Fruit fly (Drosophila melanogaster) whole organism, embryonic: Measurements from ENCODE around the gene dib.

ENCODE experiments used
- Antp ChIP-seq: fragments of 200-800 bp; sonication (Bioruptor generic); optimal IDR thresholded peaks from 3 replicates; lab custom pipeline; 2016; ENCODE audit warnings: missing biosample characterization, missing genetic modification characterization
- CG10321 ChIP-seq: fragments of 200-800 bp; sonication (Bioruptor generic); IDR thresholded peaks from 2 replicates; pipeline ENCODE4 v1.3.6; 2022; ENCODE audit warnings: missing biosample characterization, missing genetic modification characterization
- CG10462 ChIP-seq: fragments of 200-800 bp; sonication (Bioruptor generic); optimal IDR thresholded peaks from 2 replicates; lab custom pipeline; 2016; ENCODE audit warnings: missing biosample characterization, missing genetic modification characterization
- CG11093 ChIP-seq: fragments of 200-800 bp; sonication (Bioruptor generic); IDR thresholded peaks from 3 replicates; pipeline ENCODE4 v1.3.6; 2022; ENCODE audit warnings: missing biosample characterization, missing genetic modification characterization
- CG11247 ChIP-seq: fragments of 200-800 bp; sonication (Bioruptor generic); IDR thresholded peaks from 2 replicates; pipeline ENCODE4 v1.3.6; 2022; ENCODE audit warnings: missing biosample characterization, missing genetic modification characterization
- CG12236 ChIP-seq: fragments of 200-800 bp; sonication (Bioruptor generic); optimal IDR thresholded peaks from 2 replicates; lab custom pipeline; 2016; ENCODE audit warnings: missing biosample characterization, missing genetic modification characterization
- CG12942 ChIP-seq: fragments of 200-800 bp; sonication (Bioruptor generic); optimal IDR thresholded peaks from 3 replicates; lab custom pipeline; 2016; ENCODE audit warnings: missing biosample characterization, missing genetic modification characterization
- CG13123 ChIP-seq: fragments of 200-800 bp; sonication (Bioruptor generic); optimal IDR thresholded peaks from 2 replicates; lab custom pipeline; 2016; ENCODE audit warnings: missing biosample characterization, missing genetic modification characterization
- CG13287 ChIP-seq: fragments of 200-800 bp; sonication (Bioruptor generic); IDR thresholded peaks from 2 replicates; pipeline ENCODE4 v1.3.6; 2022; ENCODE audit warnings: missing biosample characterization, missing genetic modification characterization; ENCODE audit not compliant: partially characterized antibody
- CG15696 ChIP-seq: fragments of 200-800 bp; sonication (Bioruptor generic); optimal IDR thresholded peaks from 2 replicates; lab custom pipeline; 2019; ENCODE audit warnings: missing biosample characterization, mild to moderate bottlenecking, missing genetic modification characterization, moderate library complexity
- CG16863 ChIP-seq: fragments of 200-800 bp; sonication (Bioruptor generic); optimal IDR thresholded peaks from 3 replicates; lab custom pipeline; 2016; ENCODE audit warnings: missing biosample characterization, missing genetic modification characterization
- CG2129 ChIP-seq: fragments of 200-800 bp; sonication (Bioruptor generic); IDR thresholded peaks from 2 replicates; pipeline ENCODE4 v1.3.6; 2022; ENCODE audit warnings: missing biosample characterization, missing genetic modification characterization; ENCODE audit not compliant: partially characterized antibody
- CG2875 ChIP-seq: fragments of 200-800 bp; sonication (Bioruptor generic); optimal IDR thresholded peaks from 2 replicates; lab custom pipeline; 2017; ENCODE audit warnings: missing biosample characterization, mild to moderate bottlenecking, missing genetic modification characterization, missing genetic modification reagents
- CG3407 ChIP-seq: fragments of 200-800 bp; sonication (Bioruptor generic); optimal IDR thresholded peaks from 2 replicates; lab custom pipeline; 2018; ENCODE audit warnings: missing biosample characterization, mild to moderate bottlenecking, missing genetic modification characterization
- CG34376 ChIP-seq: fragments of 200-800 bp; sonication (Bioruptor generic); optimal IDR thresholded peaks from 2 replicates; lab custom pipeline; 2018; ENCODE audit warnings: missing biosample characterization, mild to moderate bottlenecking, missing genetic modification characterization
- CG4854 ChIP-seq: fragments of 200-800 bp; sonication (Bioruptor generic); optimal IDR thresholded peaks from 2 replicates; lab custom pipeline; 2016; ENCODE audit warnings: missing biosample characterization, missing genetic modification characterization, inconsistent platforms
- CG6791 ChIP-seq: fragments of 200-800 bp; sonication (Bioruptor generic); IDR thresholded peaks from 3 replicates; pipeline ENCODE4 v1.3.6; 2022; ENCODE audit warnings: missing biosample characterization, missing genetic modification characterization; ENCODE audit not compliant: partially characterized antibody
- Camta ChIP-seq: fragments of 200-800 bp; sonication (Bioruptor generic); optimal IDR thresholded peaks from 2 replicates; lab custom pipeline; 2016; ENCODE audit warnings: missing biosample characterization, missing genetic modification characterization
- CkIIα-i1 ChIP-seq: fragments of 200-800 bp; sonication (Bioruptor generic); IDR thresholded peaks from 2 replicates; pipeline ENCODE4 v1.3.6; 2022; ENCODE audit warnings: missing biosample characterization, missing genetic modification characterization
- D19B ChIP-seq: fragments of 200-800 bp; sonication (Bioruptor generic); optimal IDR thresholded peaks from 2 replicates; lab custom pipeline; 2017; ENCODE audit warnings: missing biosample characterization, mild to moderate bottlenecking, missing genetic modification characterization
- Drgx ChIP-seq: fragments of 200-800 bp; sonication (Bioruptor generic); IDR thresholded peaks from 2 replicates; pipeline ENCODE4 v1.3.6; 2022; ENCODE audit warnings: missing biosample characterization, missing genetic modification characterization
- E2f1 ChIP-seq: fragments of 200-800 bp; sonication (Bioruptor generic); IDR thresholded peaks from 2 replicates; pipeline ENCODE4 v1.3.6; 2022; ENCODE audit warnings: missing biosample characterization, missing genetic modification characterization
- E2f2 ChIP-seq: fragments of 200-800 bp; sonication (Bioruptor generic); IDR thresholded peaks from 2 replicates; pipeline ENCODE4 v1.3.6; 2022; ENCODE audit warnings: missing biosample characterization, missing genetic modification characterization
- GATAe ChIP-seq: fragments of 200-800 bp; sonication (Bioruptor generic); conservative IDR thresholded peaks from 2 replicates; pipeline ENCODE4 v1.3.6; 2022; ENCODE audit warnings: missing biosample characterization, missing genetic modification characterization
- Hr3 ChIP-seq: fragments of 200-800 bp; sonication (Bioruptor generic); optimal IDR thresholded peaks from 3 replicates; lab custom pipeline; 2016; ENCODE audit warnings: missing biosample characterization, missing genetic modification characterization
- MBD-R2 ChIP-seq: fragments of 200-800 bp; sonication (Bioruptor generic); IDR thresholded peaks from 2 replicates; pipeline ENCODE4 v1.3.6; 2022; ENCODE audit warnings: missing biosample characterization, missing genetic modification characterization
- Mad ChIP-seq: fragments of 200-800 bp; sonication (Bioruptor generic); optimal IDR thresholded peaks from 2 replicates; lab custom pipeline; 2016; ENCODE audit warnings: missing biosample characterization, missing genetic modification characterization
- Meics ChIP-seq: fragments of 200-800 bp; sonication (Bioruptor generic); optimal IDR thresholded peaks from 2 replicates; lab custom pipeline; 2017; ENCODE audit warnings: missing biosample characterization, mild to moderate bottlenecking, missing genetic modification characterization
- Nf-YB ChIP-seq: fragments of 200-800 bp; sonication (Bioruptor generic); optimal IDR thresholded peaks from 3 replicates; lab custom pipeline; 2019; ENCODE audit warnings: missing biosample characterization, mild to moderate bottlenecking, missing genetic modification characterization, moderate library complexity
- Optix ChIP-seq: fragments of 200-800 bp; sonication (Bioruptor generic); IDR thresholded peaks from 3 replicates; pipeline ENCODE4 v1.3.6; 2022; ENCODE audit warnings: missing biosample characterization, missing genetic modification characterization
- Poxn ChIP-seq: fragments of 200-800 bp; sonication (Bioruptor generic); IDR thresholded peaks from 2 replicates; pipeline ENCODE4 v1.3.6; 2022; ENCODE audit warnings: missing biosample characterization, missing genetic modification characterization
- Sry-δ ChIP-seq: fragments of 200-800 bp; sonication (Bioruptor generic); optimal IDR thresholded peaks from 2 replicates; lab custom pipeline; 2016; ENCODE audit warnings: missing biosample characterization, missing genetic modification characterization
- bab2 ChIP-seq: fragments of 200-800 bp; sonication (Bioruptor generic); optimal IDR thresholded peaks from 2 replicates; lab custom pipeline; 2016; ENCODE audit warnings: missing biosample characterization, missing genetic modification characterization
- bowl ChIP-seq: fragments of 200-800 bp; sonication (Bioruptor generic); IDR thresholded peaks from 2 replicates; pipeline ENCODE4 v1.3.6; 2022; ENCODE audit warnings: missing biosample characterization, missing genetic modification characterization
- disco-r ChIP-seq: fragments of 200-800 bp; sonication (Bioruptor generic); optimal IDR thresholded peaks from 2 replicates; lab custom pipeline; 2016; ENCODE audit warnings: missing biosample characterization, missing genetic modification characterization
- dpn ChIP-seq, 2 experiments: fragments of 200-800 bp; sonication (Bioruptor generic); optimal IDR thresholded peaks; 3 replicates each; lab custom pipeline; 2016; ENCODE audit warnings: missing biosample characterization in 2 of 2, missing genetic modification characterization in 2 of 2
- esg ChIP-seq: fragments of 200-800 bp; sonication (Bioruptor generic); conservative IDR thresholded peaks from 2 replicates; pipeline ENCODE4 v1.3.6; 2022; ENCODE audit warnings: missing biosample characterization, missing genetic modification characterization
- inv ChIP-seq: fragments of 200-800 bp; sonication (Bioruptor generic); IDR thresholded peaks from 2 replicates; pipeline ENCODE4 v1.3.6; 2022; ENCODE audit warnings: missing biosample characterization, missing genetic modification characterization; ENCODE audit not compliant: partially characterized antibody
- jumu ChIP-seq: fragments of 200-800 bp; sonication (Bioruptor generic); optimal IDR thresholded peaks from 3 replicates; lab custom pipeline; 2016; ENCODE audit warnings: missing biosample characterization, missing genetic modification characterization
- mam ChIP-seq: fragments of 200-800 bp; sonication (Bioruptor generic); optimal IDR thresholded peaks from 3 replicates; lab custom pipeline; 2016; ENCODE audit warnings: missing biosample characterization, missing genetic modification characterization
- odd ChIP-seq: fragments of 200-800 bp; sonication (Bioruptor generic); optimal IDR thresholded peaks from 2 replicates; lab custom pipeline; 2017; ENCODE audit warnings: missing biosample characterization, mild to moderate bottlenecking, missing genetic modification characterization
- pb ChIP-seq: fragments of 200-800 bp; sonication (Bioruptor generic); optimal IDR thresholded peaks from 3 replicates; lab custom pipeline; 2016; ENCODE audit warnings: missing biosample characterization, missing genetic modification characterization
- prd ChIP-seq, 3 experiments: fragments of >200 bp in 2 of 3; fragments of 200-800 bp in 1 of 3; sonication (Bioruptor generic) in 1 of 3; optimal IDR thresholded peaks in 2 of 3; IDR thresholded peaks in 1 of 3; 2 replicates in 2 of 3; 3 replicates in 1 of 3; pipeline versions ENCODE4 v1.3.6 to Lab custom; 2017 to 2022; ENCODE audit warnings: missing biosample characterization in 1 of 3, missing genetic modification characterization in 1 of 3
- rib ChIP-seq: fragments of 200-800 bp; sonication (Bioruptor generic); IDR thresholded peaks from 2 replicates; pipeline ENCODE4 v1.3.6; 2022; ENCODE audit warnings: missing biosample characterization, missing genetic modification characterization
- seq ChIP-seq: fragments of 200-800 bp; sonication (Bioruptor generic); IDR thresholded peaks from 2 replicates; pipeline ENCODE4 v1.3.6; 2022; ENCODE audit warnings: missing biosample characterization, missing genetic modification characterization
- slou ChIP-seq: fragments of 200-800 bp; sonication (Bioruptor generic); optimal IDR thresholded peaks from 3 replicates; lab custom pipeline; 2016; ENCODE audit warnings: missing biosample characterization, missing genetic modification characterization
- tap ChIP-seq: fragments of 200-800 bp; optimal IDR thresholded peaks from 3 replicates; lab custom pipeline; 2019; ENCODE audit warnings: missing biosample characterization, mild to moderate bottlenecking, missing genetic modification characterization, moderate library complexity
- trem ChIP-seq: fragments of 200-800 bp; optimal IDR thresholded peaks from 3 replicates; lab custom pipeline; 2019; ENCODE audit warnings: missing biosample characterization, mild to moderate bottlenecking, missing genetic modification characterization, moderate library complexity
- vfl ChIP-seq: fragments of 200-800 bp; sonication (Bioruptor generic); optimal IDR thresholded peaks from 2 replicates; lab custom pipeline; 2016; ENCODE audit warnings: missing biosample characterization, missing genetic modification characterization
- wek ChIP-seq: fragments of 200-800 bp; sonication (Bioruptor generic); optimal IDR thresholded peaks from 3 replicates; lab custom pipeline; 2018; ENCODE audit warnings: missing biosample characterization, mild to moderate bottlenecking, missing genetic modification characterization, moderate library complexity

The dib gene

dm6 chr3L:4040247-4040925, 21.7 kb upstream of the dib start, which contains the start of the genes CG11593 and Rcd5 (continued):
- TF ChIP-seq CG13287 (GFP tag; lab: Robert Waterston, UW) (peak; percentile 38), pb (no peak), CG2875 (GFP tag; lab: Kevin White, UChicago) (no peak), Mad (GFP tag; lab: Kevin White, UChicago) (peak; percentile 53), Optix (GFP tag; lab: Robert Waterston, UW) (peak; percentile 76), E2f2 (peak; percentile 63), CG3407 (GFP tag; lab: Kevin White, UChicago) (peak; percentile 59), Meics (GFP tag; lab: Kevin White, UChicago) (peak; percentile 58), CkIIα-i1 (GFP tag; lab: Robert Waterston, UW) (no peak), CG16863 (peak; percentile 9), bab2 (GFP tag; lab: Kevin White, UChicago) (peak; percentile 42), D19B (no peak), CG11093 (GFP tag; lab: Robert Waterston, UW) (peak; percentile 78; the same call in 2 of the 3 replicates), mam (GFP tag; lab: Kevin White, UChicago) (peak; percentile 46), E2f1 (peak; percentile 83), jumu (GFP tag; lab: Kevin White, UChicago) (peak; percentile 30), esg (GFP tag; lab: Robert Waterston, UW) (peak; percentile 81), CG12942 (GFP tag; lab: Kevin White, UChicago) (peak; percentile 75), prd (optimal IDR thresholded peaks at IDR 0.05; lab: Kevin White, UChicago) (no peak), prd (GFP tag; IDR thresholded peaks at IDR 0.05; lab: Robert Waterston, UW) (peak; percentile 92), vfl (GFP tag; lab: Kevin White, UChicago) (no peak), Poxn (peak; percentile 60; the same call in 1 of the 2 replicates), Antp (GFP tag; lab: Kevin White, UChicago) (peak; percentile 38), GATAe (peak; percentile 70), CG10321 (GFP tag; lab: Robert Waterston, UW) (peak; percentile 52; the same call in 1 of the 2 replicates), CG10462 (no peak), Drgx (no peak), CG15696 (tag; lab: Kevin White, UChicago) (peak; percentile 50), Hr3 (peak; percentile 83), Sry-δ (GFP tag; lab: Kevin White, UChicago) (no peak), slou (peak; percentile 32), tap (tag; lab: Kevin White, UChicago) (no peak), MBD-R2 (GFP tag; lab: Robert Waterston, UW) (peak; percentile 86), rib (GFP tag; lab: Robert Waterston, UW) (0 out of 2 replicates have a peak, but pooled peaks have one; percentile 31), CG13123 (GFP tag; lab: Kevin White, UChicago) (peak; percentile 25), CG2129 (no peak), CG12236 (GFP tag; lab: Kevin White, UChicago) (no peak), disco-r (GFP tag; lab: Kevin White, UChicago) (no peak), CG6791 (GFP tag; lab: Robert Waterston, UW) (no peak), odd (GFP tag; lab: Kevin White, UChicago) (no peak), Camta (GFP tag; lab: Kevin White, UChicago) (no peak), bowl (GFP tag; lab: Robert Waterston, UW) (no peak), seq (GFP tag; lab: Robert Waterston, UW) (peak; percentile 57; the same call in 1 of the 2 replicates), trem (tag; lab: Kevin White, UChicago) (peak; percentile 88), CG34376 (GFP tag; lab: Kevin White, UChicago) (peak; percentile 8), CG4854 (GFP tag; lab: Kevin White, UChicago) (no peak), wek (GFP tag; lab: Kevin White, UChicago) (no peak), inv (no peak), CG11247 (GFP tag; lab: Robert Waterston, UW) (peak; percentile 78), dpn (GFP tag; optimal IDR thresholded peaks at IDR 0.05; lab: Kevin White, UChicago) (peak; percentile 32 to 79), Nf-YB (GFP tag; lab: Kevin White, UChicago) (no peak)
